Worm (Caenorhabditis elegans): ENCODE data around the gene lec-4.

lec-4 gene

DNA sequence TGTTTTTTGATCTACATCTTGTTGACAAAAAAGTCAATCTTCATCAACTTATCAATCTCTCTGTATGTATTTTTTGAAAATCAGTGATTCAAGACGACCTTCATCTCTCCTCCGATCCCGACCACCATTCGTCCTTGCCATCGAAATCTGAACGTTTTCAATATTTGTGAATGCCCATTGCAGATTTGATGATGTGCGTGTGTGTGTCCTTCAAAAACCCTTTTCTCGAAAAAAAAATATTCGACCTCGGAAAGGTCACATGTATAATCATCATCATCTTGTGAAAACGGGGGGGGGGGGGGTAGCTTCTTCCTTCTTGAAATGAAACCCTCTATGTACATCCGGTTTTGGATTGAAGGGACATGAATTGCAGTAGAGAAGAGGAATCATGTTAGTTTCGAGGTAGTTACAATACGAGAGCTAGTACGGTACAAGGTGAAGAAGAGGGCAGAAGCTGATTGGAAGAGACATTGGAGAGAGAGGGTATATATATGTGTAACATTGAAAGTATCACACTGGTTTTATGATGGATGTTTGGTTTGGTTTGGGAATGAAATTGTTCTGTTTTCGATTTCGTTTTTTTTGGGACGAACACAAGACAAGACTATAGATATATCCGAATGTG lies 39.4 kb upstream of the lec-4 start:
- TF ChIP-seq ceh-24 (tag; optimal IDR thresholded peaks at IDR 0.05) (no peak), unc-86 (tag; optimal IDR thresholded peaks at IDR 0.05) (no peak), sox-2 (GFP tag; IDR thresholded peaks at IDR 0.05) (no peak), syd-9 (tag; optimal IDR thresholded peaks at IDR 0.05) (no peak), sox-4 (tag; optimal IDR thresholded peaks at IDR 0.05) (no peak), ceh-18 (tag; optimal IDR thresholded peaks at IDR 0.05) (no peak), gmeb-2 (tag; optimal IDR thresholded peaks at IDR 0.05) (peak; percentile 3)

- TF ChIP-seq ama-1 (optimal IDR thresholded peaks at IDR 0.05), result peak; percentile 7
- TF ChIP-seq tbx-2 (tag; optimal IDR thresholded peaks at IDR 0.05), result no peak
These were observed 38.3 kb upstream of the lec-4 start for ce11 chrIII:3811375-3811924.

- TF ChIP-seq lim-6 (tag; optimal IDR thresholded peaks at IDR 0.05) (no peak), pha-4 (tag; optimal IDR thresholded peaks at IDR 0.05) (no peak), ceh-24 (tag; optimal IDR thresholded peaks at IDR 0.05) (no peak), ceh-9 (tag; optimal IDR thresholded peaks at IDR 0.05) (no peak), hlh-8 (tag; optimal IDR thresholded peaks at IDR 0.05) (no peak), ama-1 (optimal IDR thresholded peaks at IDR 0.05) (no peak), tbx-2 (tag; optimal IDR thresholded peaks at IDR 0.05) (no peak), ceh-34 (tag; optimal IDR thresholded peaks at IDR 0.05) (no peak), ceh-48 (tag; optimal IDR thresholded peaks at IDR 0.05) (no peak), sox-4 (tag; optimal IDR thresholded peaks at IDR 0.05) (no peak), rnt-1 (tag; optimal IDR thresholded peaks at IDR 0.05) (no peak), ceh-14 (tag; optimal IDR thresholded peaks at IDR 0.05) (no peak), hlh-15 (tag; optimal IDR thresholded peaks at IDR 0.05) (no peak), ttx-3 (tag; optimal IDR thresholded peaks at IDR 0.05) (no peak), ceh-6 (GFP tag; optimal IDR thresholded peaks at IDR 0.05) (no peak), K09A11.1 (tag; optimal IDR thresholded peaks at IDR 0.05; ENCODE audit: insufficient read depth) (no peak)
These were observed 35.9 kb upstream of the lec-4 start, which contains the start of gene toh-1 for ce11 chrIII:3809008-3809407. toh-1 (minus strand) TSS chrIII:3809030.

DNA sequence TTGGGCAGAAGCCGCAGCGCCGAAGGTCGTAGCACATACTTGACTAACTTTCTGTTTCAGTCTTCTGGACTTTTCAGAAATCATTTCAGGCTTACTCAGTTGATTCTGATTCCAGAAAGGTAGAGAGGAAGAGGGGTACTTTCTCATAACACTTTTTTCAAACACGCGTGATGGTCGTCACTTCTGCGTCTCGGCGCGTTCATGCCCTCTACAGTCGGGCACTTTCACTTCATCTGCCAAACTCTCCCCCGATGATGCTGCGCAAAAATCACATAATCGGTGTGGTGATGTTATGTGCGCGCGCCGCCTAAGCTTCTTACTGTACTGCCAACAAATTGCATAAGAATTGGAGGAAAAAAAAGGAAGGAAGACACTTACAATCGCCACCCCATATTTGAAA lies 34.5 kb upstream of the lec-4 start:
- TF ChIP-seq nhr-232 (tag; optimal IDR thresholded peaks at IDR 0.05) (no peak), pax-1 (tag; optimal IDR thresholded peaks at IDR 0.05) (no peak), gmeb-2 (tag; optimal IDR thresholded peaks at IDR 0.05) (no peak), hlh-6 (tag; optimal IDR thresholded peaks at IDR 0.05) (no peak), ceh-30 (tag; optimal IDR thresholded peaks at IDR 0.05) (no peak), nfya-1 (tag; optimal IDR thresholded peaks at IDR 0.05) (no peak), ceh-14 (tag; optimal IDR thresholded peaks at IDR 0.05) (no peak), ceh-31 (tag; optimal IDR thresholded peaks at IDR 0.05) (no peak)

- TF ChIP-seq nhr-11 (tag; optimal IDR thresholded peaks at IDR 0.05) (no peak), ceh-31 (tag; optimal IDR thresholded peaks at IDR 0.05) (no peak), elt-2 (tag; optimal IDR thresholded peaks at IDR 0.05) (no peak), ceh-48 (tag; optimal IDR thresholded peaks at IDR 0.05) (no peak), nfya-1 (tag; optimal IDR thresholded peaks at IDR 0.05) (no peak), eyg-1 (tag; optimal IDR thresholded peaks at IDR 0.05) (no peak), hlh-8 (tag; optimal IDR thresholded peaks at IDR 0.05) (no peak), pag-3 (tag; optimal IDR thresholded peaks at IDR 0.05; ENCODE audit: borderline replicate concordance) (no peak), ceh-14 (tag; optimal IDR thresholded peaks at IDR 0.05) (no peak), pqm-1 (tag; optimal IDR thresholded peaks at IDR 0.05) (no peak), sdc-2 (tag; optimal IDR thresholded peaks at IDR 0.05) (no peak), fkh-10 (GFP tag; optimal IDR thresholded peaks at IDR 0.05) (no peak), fax-1 (tag; optimal IDR thresholded peaks at IDR 0.05) (no peak), hlh-6 (tag; optimal IDR thresholded peaks at IDR 0.05) (no peak), odd-2 (tag; optimal IDR thresholded peaks at IDR 0.05) (no peak), che-1 (tag; optimal IDR thresholded peaks at IDR 0.05) (no peak), K09A11.1 (tag; optimal IDR thresholded peaks at IDR 0.05; ENCODE audit: insufficient read depth) (no peak)
These were observed 33.8 kb upstream of the lec-4 start for ce11 chrIII:3806883-3807282.
